Fruit fly (Drosophila melanogaster) whole organism, embryonic: ENCODE measurements around the gene CG34296.
A peak's percentile ranks its signal among the peaks of the same experiment; 100 is the strongest.

Source experiments
- Abd-B ChIP-seq: fragments of 200-800 bp; sonication (Bioruptor generic); optimal IDR thresholded peaks from 2 replicates; lab custom pipeline; 2018; ENCODE audit warnings: missing biosample characterization, mild to moderate bottlenecking, missing genetic modification characterization, moderate library complexity
- Bgb ChIP-seq: fragments of 200-800 bp; sonication (Bioruptor generic); IDR thresholded peaks from 2 replicates; pipeline ENCODE4 v1.3.6; 2022; ENCODE audit warnings: missing biosample characterization, missing genetic modification characterization; ENCODE audit not compliant: partially characterized antibody
- CG11398 ChIP-seq: fragments of 200-800 bp; sonication (Bioruptor generic); optimal IDR thresholded peaks from 2 replicates; lab custom pipeline; 2016; ENCODE audit warnings: missing biosample characterization, missing genetic modification characterization
- CG13894 ChIP-seq: fragments of 200-800 bp; sonication (Bioruptor generic); optimal IDR thresholded peaks from 3 replicates; lab custom pipeline; 2018; ENCODE audit warnings: missing biosample characterization, mild to moderate bottlenecking, missing genetic modification characterization, moderate library complexity
- CG17385 ChIP-seq: fragments of 200-800 bp; sonication (Bioruptor generic); optimal IDR thresholded peaks from 3 replicates; lab custom pipeline; 2018; ENCODE audit warnings: missing biosample characterization, mild to moderate bottlenecking, missing genetic modification characterization
- CG2129 ChIP-seq: fragments of 200-800 bp; sonication (Bioruptor generic); IDR thresholded peaks from 2 replicates; pipeline ENCODE4 v1.3.6; 2022; ENCODE audit warnings: missing biosample characterization, missing genetic modification characterization; ENCODE audit not compliant: partially characterized antibody
- CG34224 ChIP-seq: fragments of 200-800 bp; sonication (Bioruptor generic); IDR thresholded peaks from 3 replicates; pipeline ENCODE4 v1.3.6; 2022; ENCODE audit warnings: missing biosample characterization, missing genetic modification characterization; ENCODE audit not compliant: partially characterized antibody
- CG6683 ChIP-seq: fragments of 200-800 bp; sonication (Bioruptor generic); optimal IDR thresholded peaks from 2 replicates; lab custom pipeline; 2017; ENCODE audit warnings: missing biosample characterization, mild to moderate bottlenecking, missing genetic modification characterization, missing genetic modification reagents
- CG8478 ChIP-seq: fragments of >200 bp; optimal IDR thresholded peaks from 2 replicates; lab custom pipeline; 2018
- CG9817 ChIP-seq: fragments of 200-800 bp; sonication (Bioruptor generic); optimal IDR thresholded peaks from 2 replicates; lab custom pipeline; 2018; ENCODE audit warnings: missing biosample characterization, mild to moderate bottlenecking, missing genetic modification characterization, moderate library complexity
- D ChIP-seq, 2 experiments: fragments of 200-800 bp in 1 of 2; fragments of >200 bp in 1 of 2; sonication (Bioruptor generic) in 1 of 2; optimal IDR thresholded peaks; 2 replicates in 1 of 2; 3 replicates in 1 of 2; lab custom pipeline; 2017; ENCODE audit warnings: mild to moderate bottlenecking in 1 of 2, missing biosample characterization in 1 of 2, missing genetic modification characterization in 1 of 2, missing genetic modification reagents in 1 of 2
- D19A ChIP-seq: fragments of 200-800 bp; optimal IDR thresholded peaks from 3 replicates; lab custom pipeline; 2019; ENCODE audit warnings: missing biosample characterization, mild to moderate bottlenecking, missing genetic modification characterization, moderate library complexity
- Deaf1 ChIP-seq: fragments of 200-800 bp; optimal IDR thresholded peaks from 3 replicates; lab custom pipeline; 2019; ENCODE audit warnings: missing biosample characterization, mild to moderate bottlenecking, missing genetic modification characterization, moderate library complexity
- Dfd ChIP-seq, 2 experiments: fragments of >200 bp; optimal IDR thresholded peaks; 2 replicates each; lab custom pipeline; 2017; ENCODE audit warnings: missing biosample characterization in 2 of 2, missing genetic modification characterization in 2 of 2
- Ets65A ChIP-seq: fragments of 200-800 bp; sonication (Bioruptor generic); peaks from one replicate; lab custom pipeline; 2016; ENCODE audit warnings: missing biosample characterization, missing genetic modification characterization
- HLH4C ChIP-seq: fragments of 200-800 bp; sonication (Bioruptor generic); IDR thresholded peaks from 3 replicates; pipeline ENCODE4 v1.3.6; 2022; ENCODE audit warnings: missing biosample characterization, missing genetic modification characterization; ENCODE audit not compliant: partially characterized antibody
- Hr39 ChIP-seq: fragments of >200 bp; optimal IDR thresholded peaks from 2 replicates; lab custom pipeline; 2017
- NC2β ChIP-seq: fragments of 200-800 bp; sonication (Bioruptor generic); optimal IDR thresholded peaks from 2 replicates; lab custom pipeline; 2016; ENCODE audit warnings: missing biosample characterization, missing genetic modification characterization
- Oaz ChIP-seq: fragments of 200-800 bp; sonication (Bioruptor generic); IDR thresholded peaks from 2 replicates; pipeline ENCODE4 v1.3.6; 2022; ENCODE audit warnings: missing biosample characterization, missing genetic modification characterization
- Opbp ChIP-seq: fragments of 200-800 bp; sonication (Bioruptor generic); IDR thresholded peaks from 3 replicates; pipeline ENCODE4 v1.3.6; 2022; ENCODE audit warnings: missing biosample characterization, missing genetic modification characterization; ENCODE audit not compliant: partially characterized antibody
- abd-A ChIP-seq: fragments of 200-800 bp; sonication (Bioruptor generic); optimal IDR thresholded peaks from 3 replicates; lab custom pipeline; 2019; ENCODE audit warnings: missing biosample characterization, mild to moderate bottlenecking, missing genetic modification characterization, moderate library complexity
- al ChIP-seq: fragments of 200-800 bp; sonication (Bioruptor generic); IDR thresholded peaks from 2 replicates; pipeline ENCODE4 v1.3.6; 2022; ENCODE audit warnings: missing biosample characterization, missing genetic modification characterization
- cato ChIP-seq: fragments of 200-800 bp; sonication (Bioruptor generic); optimal IDR thresholded peaks from 2 replicates; lab custom pipeline; 2016; ENCODE audit warnings: missing biosample characterization, missing genetic modification characterization, borderline replicate concordance
- cg ChIP-seq: fragments of 200-800 bp; sonication (Bioruptor generic); optimal IDR thresholded peaks from 3 replicates; lab custom pipeline; 2019; ENCODE audit warnings: missing biosample characterization, mild to moderate bottlenecking, missing genetic modification characterization, moderate library complexity
- gsb ChIP-seq: fragments of 200-800 bp; sonication (Bioruptor generic); IDR thresholded peaks from 2 replicates; pipeline ENCODE4 v1.3.6; 2022; ENCODE audit warnings: missing biosample characterization, missing genetic modification characterization
- jing ChIP-seq: fragments of 200-800 bp; sonication (Bioruptor generic); optimal IDR thresholded peaks from 2 replicates; lab custom pipeline; 2018; ENCODE audit warnings: missing biosample characterization, mild to moderate bottlenecking, missing genetic modification characterization
- kay ChIP-seq: fragments of 200-800 bp; sonication (Bioruptor generic); optimal IDR thresholded peaks from 2 replicates; lab custom pipeline; 2016; ENCODE audit warnings: missing biosample characterization, missing genetic modification characterization
- nom ChIP-seq: fragments of 200-800 bp; sonication (Bioruptor generic); optimal IDR thresholded peaks from 2 replicates; lab custom pipeline; 2017; ENCODE audit warnings: missing biosample characterization, missing genetic modification characterization, mild to moderate bottlenecking, moderate library complexity, missing genetic modification reagents
- prd ChIP-seq, 3 experiments: fragments of >200 bp in 2 of 3; fragments of 200-800 bp in 1 of 3; sonication (Bioruptor generic) in 1 of 3; optimal IDR thresholded peaks in 2 of 3; IDR thresholded peaks in 1 of 3; 2 replicates in 2 of 3; 3 replicates in 1 of 3; pipeline versions ENCODE4 v1.3.6 to Lab custom; 2017 to 2022; ENCODE audit warnings: missing biosample characterization in 1 of 3, missing genetic modification characterization in 1 of 3
- pros ChIP-seq: fragments of 200-800 bp; sonication (Bioruptor generic); optimal IDR thresholded peaks from 3 replicates; lab custom pipeline; 2019; ENCODE audit warnings: missing biosample characterization, mild to moderate bottlenecking, missing genetic modification characterization, moderate library complexity
- rib ChIP-seq: fragments of 200-800 bp; sonication (Bioruptor generic); IDR thresholded peaks from 2 replicates; pipeline ENCODE4 v1.3.6; 2022; ENCODE audit warnings: missing biosample characterization, missing genetic modification characterization
- sc ChIP-seq, 3 experiments: fragments of >200 bp in 2 of 3; fragments of 200-800 bp in 1 of 3; sonication (Bioruptor generic) in 1 of 3; optimal IDR thresholded peaks; 2 replicates in 2 of 3; 3 replicates in 1 of 3; lab custom pipeline; 2017; ENCODE audit warnings: mild to moderate bottlenecking in 1 of 3, missing biosample characterization in 1 of 3, missing genetic modification characterization in 1 of 3, missing genetic modification reagents in 1 of 3
- sens ChIP-seq: fragments of 200-800 bp; sonication (Bioruptor generic); peaks from one replicate; lab custom pipeline; 2016; ENCODE audit warnings: missing biosample characterization, missing genetic modification characterization
- z ChIP-seq: fragments of 200-800 bp; sonication (Bioruptor generic); IDR thresholded peaks from 3 replicates; pipeline ENCODE4 v1.3.6; 2022; ENCODE audit warnings: missing biosample characterization, missing genetic modification characterization
- zen ChIP-seq: fragments of 200-800 bp; sonication (Bioruptor generic); optimal IDR thresholded peaks from 3 replicates; lab custom pipeline; 2018; ENCODE audit warnings: missing biosample characterization, mild to moderate bottlenecking, missing genetic modification characterization, moderate library complexity

Gene CG34296

DNA sequence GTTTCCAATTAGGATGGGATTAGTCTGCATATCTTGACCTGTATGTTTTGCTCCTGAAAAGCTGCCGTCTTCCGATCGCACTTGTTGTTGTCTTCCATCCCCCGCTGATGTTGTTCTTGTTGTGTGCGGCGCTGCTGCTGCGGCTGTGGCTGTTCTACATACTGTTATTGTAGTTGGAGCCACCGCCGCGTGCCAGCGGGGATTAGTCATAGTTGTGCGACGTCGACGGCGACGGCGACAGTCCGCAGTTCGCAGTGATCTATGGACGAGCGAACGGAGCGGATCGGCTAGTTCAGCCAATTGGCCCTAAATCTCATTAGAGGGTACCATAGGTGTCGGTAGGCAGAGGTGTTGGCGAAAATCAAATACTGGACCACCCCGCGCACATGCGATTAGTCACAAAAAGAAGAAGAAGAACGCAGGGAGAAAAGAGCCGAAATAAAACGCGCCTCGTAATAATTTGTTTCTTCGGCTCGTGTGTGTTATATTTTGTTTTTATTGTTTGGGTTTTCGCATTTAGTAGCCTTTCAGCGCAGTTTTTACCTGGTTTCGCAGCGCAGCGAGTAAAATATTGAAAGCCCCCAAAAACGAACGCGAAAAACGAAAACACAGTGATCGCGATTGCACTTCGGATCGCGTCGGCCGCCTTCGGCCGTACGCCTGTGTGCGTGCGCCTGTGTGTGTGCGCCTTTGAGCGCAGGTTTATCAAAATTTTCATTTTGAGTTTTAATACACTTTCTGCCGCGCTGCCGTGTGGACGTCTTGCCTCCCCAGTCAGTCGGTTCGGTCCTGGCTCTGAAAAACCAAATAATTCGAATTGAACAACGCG, 43.1 kb downstream of the CG34296 start, which contains the start of gene kay (continued):
- TF ChIP-seq kay (GFP tag; lab: Kevin White, UChicago) (peak; percentile 69), Abd-B (GFP tag; lab: Kevin White, UChicago) (no peak), sens (peak; percentile 29), cg (GFP tag; lab: Kevin White, UChicago) (peak; percentile 49), CG34224 (GFP tag; lab: Robert Waterston, UW) (0 out of 3 replicates have a peak, but pooled peaks have one; percentile 25), CG6683 (GFP tag; lab: Kevin White, UChicago) (no peak), Ets65A (GFP tag; lab: Kevin White, UChicago) (peak; percentile 13), Bgb (GFP tag; lab: Robert Waterston, UW) (peak; percentile 33; the same call in 1 of the 2 replicates), nom (peak; percentile 13), D19A (tag; lab: Kevin White, UChicago) (peak; percentile 29), z (GFP tag; lab: Robert Waterston, UW) (peak; percentile 56; the same call in 1 of the 3 replicates), CG17385 (GFP tag; lab: Kevin White, UChicago) (peak; percentile 59), Hr39 (lab: Kevin White, UChicago) (peak; percentile 97)

DNA sequence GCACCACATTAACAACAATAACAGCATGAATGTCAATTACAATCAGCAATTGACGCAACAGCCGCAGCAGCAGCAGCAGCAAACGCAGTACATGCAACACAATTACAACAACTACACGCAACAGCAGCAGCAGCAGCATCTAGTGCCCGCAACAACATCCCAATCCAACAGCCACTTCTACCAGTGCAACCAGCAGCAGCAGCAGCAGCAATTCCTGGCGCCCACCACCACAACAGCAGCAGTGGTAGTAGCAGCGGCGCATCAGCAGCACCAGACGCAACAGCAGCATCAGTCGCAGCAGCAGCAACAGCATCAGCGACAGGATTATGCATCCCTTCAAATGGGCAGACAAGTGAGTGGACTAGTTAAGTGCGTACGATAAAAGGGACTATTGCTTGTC, 44.9 kb downstream of the CG34296 start:
- peak; percentile 73 for TF ChIP-seq CG8478
- 0 out of 3 replicates have a peak, but pooled peaks have one; percentile 7 for TF ChIP-seq HLH4C (GFP tag; lab: Robert Waterston, UW)
- TF ChIP-seq CG2129 (GFP tag; lab: Robert Waterston, UW): no peak
- no peak for TF ChIP-seq pros (GFP tag; lab: Kevin White, UChicago)
- peak in 1 of 2 experiments; percentile 77 for TF ChIP-seq Dfd (GFP tag; optimal IDR thresholded peaks at IDR 0.05; lab: Kevin White, UChicago)

DNA sequence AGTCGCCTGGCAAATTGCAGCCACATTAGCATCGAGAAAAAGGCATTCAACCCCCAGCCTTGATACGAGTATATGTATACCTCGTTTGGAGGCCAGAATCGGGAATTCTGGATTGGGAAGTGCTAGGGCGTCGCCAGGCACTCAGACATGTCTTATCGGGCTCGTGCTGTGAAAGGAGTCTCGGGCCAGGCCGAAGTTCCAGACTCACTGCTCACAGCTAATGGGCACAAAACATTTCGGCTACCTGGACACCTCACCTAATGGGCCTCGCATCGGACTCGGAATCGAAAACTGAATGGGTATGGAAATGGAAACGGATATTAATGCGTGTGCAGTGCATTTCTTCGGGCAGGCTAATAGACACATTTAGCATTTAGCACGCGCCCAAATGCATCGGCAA, 48.6 kb downstream of the CG34296 start:
- TF ChIP-seq CG9817 (tag; lab: Kevin White, UChicago) (no peak), prd (optimal IDR thresholded peaks at IDR 0.05; lab: Kevin White, UChicago) (no peak), prd (GFP tag; IDR thresholded peaks at IDR 0.05; lab: Robert Waterston, UW) (0 out of 3 replicates have a peak, but pooled peaks have one; percentile 13), sc (optimal IDR thresholded peaks at IDR 0.05; lab: Kevin White, UChicago) (no peak), sc (GFP tag; optimal IDR thresholded peaks at IDR 0.05; lab: Kevin White, UChicago) (no peak), Oaz (no peak), jing (GFP tag; lab: Kevin White, UChicago) (no peak), abd-A (tag; lab: Kevin White, UChicago) (no peak), rib (GFP tag; lab: Robert Waterston, UW) (0 out of 2 replicates have a peak, but pooled peaks have one; percentile 16), Deaf1 (tag; lab: Kevin White, UChicago) (peak; percentile 10), al (GFP tag; lab: Robert Waterston, UW) (no peak), D (optimal IDR thresholded peaks at IDR 0.05; lab: Kevin White, UChicago) (peak; percentile 11), D (GFP tag; optimal IDR thresholded peaks at IDR 0.05; lab: Kevin White, UChicago) (no peak), Opbp (GFP tag; lab: Robert Waterston, UW) (0 out of 3 replicates have a peak, but pooled peaks have one; percentile 20), z (GFP tag; lab: Robert Waterston, UW) (peak; percentile 48; the same call in 2 of the 3 replicates), NC2β (no peak), cato (GFP tag; lab: Kevin White, UChicago) (no peak), CG13894 (tag; lab: Kevin White, UChicago) (peak; percentile 54), Ets65A (GFP tag; lab: Kevin White, UChicago) (peak; percentile 66), zen (tag; lab: Kevin White, UChicago) (peak; percentile 91), CG11398 (GFP tag; lab: Kevin White, UChicago) (no peak), gsb (GFP tag; lab: Robert Waterston, UW) (no peak)
